Worm (Caenorhabditis elegans): Measurements from ENCODE around the gene C03F11.2.

- no peak for TF ChIP-seq hmbx-1 (tag; optimal IDR thresholded peaks at IDR 0.05)
- TF ChIP-seq B0310.2 (tag; optimal IDR thresholded peaks at IDR 0.05), result no peak
- no peak for TF ChIP-seq tbx-37 (GFP tag; conservative IDR thresholded peaks at IDR 0.05)
Observed at ce11 chrX:5370605-5371004, 26.6 kb downstream of the C03F11.2 start.

Data from whole organism, early embryonic.